Worm (Caenorhabditis elegans) whole organism, L1 larva: Measurements from ENCODE around the gene srt-30.

ENCODE experiments used
- C16A3.4 ChIP-seq: fragments of 150-350 bp; optimal IDR thresholded peaks from 2 replicates; lab custom pipeline; 2014; ENCODE audit warnings: missing biosample characterization, missing genetic modification characterization
- C34B4.2 ChIP-seq: sonication (generic microtip); optimal IDR thresholded peaks from 2 replicates; lab custom pipeline; 2017; ENCODE audit warnings: mild to moderate bottlenecking, missing genetic modification characterization, missing compliant biosample characterization
- aly-2 ChIP-seq: fragments of 150-350 bp; optimal IDR thresholded peaks from 2 replicates; lab custom pipeline; 2014; ENCODE audit warnings: missing biosample characterization, missing genetic modification characterization
- ama-1 ChIP-seq: fragments of 150-350 bp; optimal IDR thresholded peaks from 2 replicates; lab custom pipeline; 2014
- blmp-1 ChIP-seq: fragments of 150-350 bp; optimal IDR thresholded peaks from 2 replicates; lab custom pipeline; 2014; ENCODE audit warnings: missing biosample characterization, missing genetic modification characterization
- ceh-90 ChIP-seq: sonication (generic microtip); optimal IDR thresholded peaks from 2 replicates; lab custom pipeline; 2016; ENCODE audit warnings: missing genetic modification characterization, missing compliant biosample characterization
- efl-1 ChIP-seq, 4 experiments: fragments of 150-350 bp; optimal IDR thresholded peaks in 3 of 4; peaks in 1 of 4; 1 replicate in 1 of 4; 2 replicates in 3 of 4; lab custom pipeline; 2014; ENCODE audit warnings: missing biosample characterization in 2 of 4, missing genetic modification characterization in 2 of 4, missing genetic modification reagents in 2 of 4
- efl-3 ChIP-seq: fragments of 200-800 bp; sonication (Bioruptor generic); optimal IDR thresholded peaks from 2 replicates; lab custom pipeline; 2018; ENCODE audit warnings: mild to moderate bottlenecking, missing genetic modification characterization, missing compliant biosample characterization
- elt-2 ChIP-seq: sonication (generic microtip); optimal IDR thresholded peaks from 2 replicates; lab custom pipeline; 2016; ENCODE audit warnings: missing genetic modification characterization, mild to moderate bottlenecking, inconsistent platforms, missing compliant biosample characterization, missing genetic modification reagents
- elt-3 ChIP-seq, 6 experiments: fragments of 150-350 bp in 1 of 6; sonication (generic microtip); optimal IDR thresholded peaks; 2 replicates each; lab custom pipeline; 2017 to 2018; ENCODE audit warnings: missing biosample characterization in 6 of 6, missing genetic modification characterization in 6 of 6, inconsistent platforms in 1 of 6
- fkh-10 ChIP-seq: sonication (generic microtip); optimal IDR thresholded peaks from 2 replicates; lab custom pipeline; 2017; ENCODE audit warnings: missing biosample characterization, missing genetic modification reagents, missing genetic modification characterization
- hpl-2 ChIP-seq: fragments of 150-350 bp; optimal IDR thresholded peaks from 2 replicates; lab custom pipeline; 2014; ENCODE audit warnings: missing biosample characterization, missing genetic modification reagents, missing genetic modification characterization
- isw-1 ChIP-seq: fragments of 200-800 bp; sonication (Bioruptor generic); IDR thresholded peaks from 2 replicates; pipeline ENCODE4 v1.3.6; 2022; ENCODE audit warnings: missing genetic modification characterization, missing compliant biosample characterization
- lin-13 ChIP-seq: fragments of 150-350 bp; optimal IDR thresholded peaks from 2 replicates; lab custom pipeline; 2014; ENCODE audit warnings: missing biosample characterization, missing genetic modification reagents, missing genetic modification characterization
- lin-14 ChIP-seq: fragments of 200-800 bp; sonication (Bioruptor generic); optimal IDR thresholded peaks from 2 replicates; lab custom pipeline; 2018; ENCODE audit warnings: mild to moderate bottlenecking, missing genetic modification characterization, moderate library complexity, missing compliant biosample characterization
- lin-15B ChIP-seq: fragments of 150-350 bp; sonication (generic microtip); optimal IDR thresholded peaks from 3 replicates; lab custom pipeline; 2014; ENCODE audit warnings: missing biosample characterization, missing genetic modification characterization
- lin-35 ChIP-seq, 2 experiments: fragments of 150-350 bp; optimal IDR thresholded peaks; 2 replicates each; lab custom pipeline; 2014; ENCODE audit warnings: missing biosample characterization in 2 of 2, missing genetic modification characterization in 2 of 2, missing genetic modification reagents in 2 of 2
- lin-39 ChIP-seq: fragments of 150-350 bp; optimal IDR thresholded peaks from 2 replicates; lab custom pipeline; 2014; ENCODE audit warnings: missing biosample characterization, missing genetic modification reagents, missing genetic modification characterization
- mef-2 ChIP-seq: fragments of 150-350 bp; optimal IDR thresholded peaks from 2 replicates; lab custom pipeline; 2014; ENCODE audit warnings: missing biosample characterization, missing genetic modification characterization
- mep-1 ChIP-seq: fragments of 150-350 bp; optimal IDR thresholded peaks from 2 replicates; lab custom pipeline; 2014; ENCODE audit warnings: missing biosample characterization, missing genetic modification characterization
- nhr-19 ChIP-seq: fragments of 200-800 bp; sonication (Bioruptor generic); conservative IDR thresholded peaks from 2 replicates; pipeline ENCODE4 v1.3.6; 2022; ENCODE audit warnings: missing genetic modification characterization, missing compliant biosample characterization
- nhr-20 ChIP-seq: sonication (generic microtip); optimal IDR thresholded peaks from 2 replicates; lab custom pipeline; 2016; ENCODE audit warnings: mild to moderate bottlenecking, missing genetic modification characterization, missing compliant biosample characterization
- nhr-77 ChIP-seq: fragments of 150-350 bp; optimal IDR thresholded peaks from 2 replicates; lab custom pipeline; 2014; ENCODE audit warnings: missing biosample characterization, missing genetic modification characterization
- nhr-85 ChIP-seq: sonication (generic microtip); peaks from one replicate; lab custom pipeline; 2016; ENCODE audit warnings: missing genetic modification characterization, inconsistent platforms, missing compliant biosample characterization
- nhr-90 ChIP-seq: sonication (generic microtip); optimal IDR thresholded peaks from 2 replicates; lab custom pipeline; 2016; ENCODE audit warnings: mild to moderate bottlenecking, missing genetic modification characterization, missing compliant biosample characterization; ENCODE audit not compliant: poor library complexity
- rnt-1 ChIP-seq: sonication (generic microtip); optimal IDR thresholded peaks from 2 replicates; lab custom pipeline; 2016; ENCODE audit warnings: mild to moderate bottlenecking, missing genetic modification characterization, moderate library complexity, missing compliant biosample characterization
- skn-1 ChIP-seq: fragments of 150-350 bp; optimal IDR thresholded peaks from 2 replicates; lab custom pipeline; 2014; ENCODE audit warnings: missing biosample characterization, missing genetic modification characterization
- snpc-4 ChIP-seq: fragments of 150-350 bp; optimal IDR thresholded peaks from 2 replicates; lab custom pipeline; 2014; ENCODE audit warnings: missing biosample characterization, missing genetic modification characterization
- snu-23 ChIP-seq: sonication (generic microtip); optimal IDR thresholded peaks from 2 replicates; lab custom pipeline; 2016; ENCODE audit warnings: missing genetic modification characterization, missing compliant biosample characterization
- sox-4 ChIP-seq: sonication (generic microtip); optimal IDR thresholded peaks from 2 replicates; lab custom pipeline; 2016; ENCODE audit warnings: missing genetic modification characterization, missing compliant biosample characterization
- swsn-7 ChIP-seq: sonication (generic microtip); optimal IDR thresholded peaks from 2 replicates; lab custom pipeline; 2016; ENCODE audit warnings: missing genetic modification characterization, missing compliant biosample characterization
- tbx-2 ChIP-seq: sonication (generic microtip); optimal IDR thresholded peaks from 2 replicates; lab custom pipeline; 2016; ENCODE audit warnings: missing genetic modification characterization, missing compliant biosample characterization
- unc-130 ChIP-seq: fragments of 150-350 bp; optimal IDR thresholded peaks from 2 replicates; lab custom pipeline; 2017; ENCODE audit warnings: missing biosample characterization, missing genetic modification characterization, inconsistent platforms
- unc-86 ChIP-seq: sonication (generic microtip); optimal IDR thresholded peaks from 2 replicates; lab custom pipeline; 2016; ENCODE audit warnings: missing genetic modification characterization, missing compliant biosample characterization
- ztf-11 ChIP-seq, 2 experiments: sonication (generic microtip); optimal IDR thresholded peaks; 2 replicates each; lab custom pipeline; 2016 to 2017; ENCODE audit warnings: missing genetic modification characterization in 2 of 2, missing biosample characterization in 1 of 2, missing compliant biosample characterization in 1 of 2

Gene srt-30

DNA sequence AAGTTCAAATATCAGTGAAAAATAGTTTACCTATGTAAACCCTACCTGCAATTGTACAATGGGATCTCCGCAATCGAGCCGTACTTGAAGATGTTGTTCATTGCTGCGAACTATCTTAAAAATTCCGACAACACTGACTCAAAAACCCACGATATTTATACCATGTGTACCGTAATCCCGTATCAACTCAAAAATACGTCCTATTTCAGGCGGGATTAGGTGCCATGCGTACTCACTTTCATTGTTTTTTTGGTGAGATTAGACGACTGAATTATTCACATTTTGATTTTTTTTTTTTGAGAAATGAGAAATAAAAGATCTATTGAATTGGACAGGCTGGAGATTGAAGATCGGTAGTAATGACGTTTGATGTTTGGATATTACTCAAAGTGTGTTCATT is at the start of gene srt-30:
Gene srt-30, minus strand, starts transcription at position 101 of the 400 bp plus-strand sequence.
- TF ChIP-seq nhr-77 (no peak), lin-14 (no peak), nhr-20 (tag; lab: Kevin White, UChicago) (no peak), sox-4 (tag; lab: Kevin White, UChicago) (no peak), ceh-90 (tag; lab: Kevin White, UChicago) (no peak), nhr-85 (no peak), ama-1 (lab: Kevin White, UChicago) (no peak), skn-1 (tag; lab: Kevin White, UChicago) (no peak), lin-39 (no peak), unc-86 (tag; lab: Kevin White, UChicago) (no peak), isw-1 (no peak), C16A3.4 (tag; lab: Kevin White, UChicago) (no peak), snpc-4 (tag; lab: Kevin White, UChicago) (no peak), nhr-90 (no peak), rnt-1 (tag; lab: Kevin White, UChicago) (no peak), lin-13 (GFP tag; lab: Kevin White, UChicago) (no peak), mef-2 (tag; lab: Kevin White, UChicago) (no peak)

DNA sequence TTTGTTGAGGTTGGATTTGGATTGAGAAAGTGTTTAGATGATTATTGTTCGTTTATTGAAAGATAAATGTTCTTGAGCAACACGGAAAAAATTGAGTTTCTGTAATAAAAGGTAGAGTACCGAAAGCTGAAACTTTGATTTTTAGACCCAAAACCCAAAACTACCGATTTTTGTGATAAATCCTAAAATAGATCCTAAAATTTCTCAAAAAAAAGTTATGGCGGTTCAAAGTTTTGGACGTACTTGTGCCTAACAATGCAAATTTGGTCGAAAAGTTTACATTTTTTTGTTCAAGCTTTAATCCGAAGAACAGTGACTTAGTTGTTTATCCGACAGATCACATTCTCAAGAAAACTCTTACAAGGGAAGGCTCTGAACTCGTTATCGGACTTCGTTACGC is 47.0 kb upstream of the srt-30 start, which contains the start of gene nhr-185:
Gene nhr-185, minus strand, starts transcription at position 101 of the 400 bp plus-strand sequence.
- TF ChIP-seq blmp-1 (tag; lab: Kevin White, UChicago): no peak
- TF ChIP-seq hpl-2 (GFP tag; lab: Kevin White, UChicago): no peak
- no peak for TF ChIP-seq lin-13 (GFP tag; lab: Kevin White, UChicago)
- no peak for TF ChIP-seq isw-1
- no peak for TF ChIP-seq snu-23

DNA sequence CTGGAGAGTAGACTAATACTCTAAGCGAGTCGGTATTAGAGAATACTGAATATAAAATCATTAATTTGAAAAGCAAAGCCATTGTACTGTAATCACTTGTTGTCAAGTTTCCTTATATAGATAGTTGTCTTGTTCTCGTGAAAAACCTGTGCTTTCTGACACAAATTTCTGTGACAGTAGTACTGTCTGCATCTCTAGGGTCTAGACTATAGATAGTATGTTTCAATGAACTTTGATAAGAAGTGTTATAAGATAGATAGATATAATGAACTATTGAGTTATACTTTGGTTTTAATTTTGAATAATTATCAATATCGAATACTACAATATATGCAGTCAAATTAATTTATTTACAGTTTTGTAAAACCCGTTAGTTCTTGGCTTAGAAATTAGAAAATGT is 43.6 kb upstream of the srt-30 start, which contains the start of gene ugt-32:
Gene ugt-32, minus strand, starts transcription at position 82 of the 400 bp plus-strand sequence.
- TF ChIP-seq aly-2 (tag; lab: Kevin White, UChicago): no peak
- no peak for TF ChIP-seq efl-1 (optimal IDR thresholded peaks at IDR 0.05; lab: Kevin White, UChicago)
- TF ChIP-seq efl-1 (GFP tag; optimal IDR thresholded peaks at IDR 0.05 in 1 of 2; lab: Kevin White, UChicago): peak in 1 of 2 experiments; percentile 37
- no peak for TF ChIP-seq mef-2 (tag; lab: Kevin White, UChicago)
- peak in 1 of 6 experiments; percentile 0 for TF ChIP-seq elt-3 (tag; optimal IDR thresholded peaks at IDR 0.05; lab: Kevin White, UChicago)
- TF ChIP-seq elt-2: peak; percentile 10
- TF ChIP-seq nhr-20 (tag; lab: Kevin White, UChicago): no peak
- TF ChIP-seq lin-14: no peak
- no peak for TF ChIP-seq lin-15B (tag; lab: Kevin White, UChicago)

DNA sequence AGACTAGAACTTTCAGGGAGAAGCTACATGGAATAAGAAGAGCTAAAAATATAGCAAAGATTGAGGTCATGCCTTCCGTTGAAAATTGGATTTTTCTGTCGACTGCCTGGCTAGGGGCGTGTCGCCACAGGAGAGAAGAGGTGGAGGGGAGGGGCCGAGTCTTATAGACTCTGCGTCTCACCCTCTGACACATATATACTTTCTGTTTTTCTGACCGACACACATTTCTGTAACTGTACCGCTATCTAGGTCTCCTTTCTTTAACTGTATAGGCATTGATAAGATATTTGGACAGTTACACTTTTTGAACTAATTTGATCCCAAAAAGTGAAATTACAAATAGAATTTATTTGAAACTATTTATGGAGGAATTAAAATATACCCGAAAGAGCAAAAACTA is 41.2 kb upstream of the srt-30 start:
- TF ChIP-seq elt-3 (tag; optimal IDR thresholded peaks at IDR 0.05; lab: Kevin White, UChicago): peak in 1 of 6 experiments; percentile 0
- peak; percentile 47 for TF ChIP-seq nhr-85
- TF ChIP-seq sox-4 (tag; lab: Kevin White, UChicago): no peak
- no peak for TF ChIP-seq C16A3.4 (tag; lab: Kevin White, UChicago)
- no peak for TF ChIP-seq lin-14
- TF ChIP-seq, all 84 proteins: peak for 2

DNA sequence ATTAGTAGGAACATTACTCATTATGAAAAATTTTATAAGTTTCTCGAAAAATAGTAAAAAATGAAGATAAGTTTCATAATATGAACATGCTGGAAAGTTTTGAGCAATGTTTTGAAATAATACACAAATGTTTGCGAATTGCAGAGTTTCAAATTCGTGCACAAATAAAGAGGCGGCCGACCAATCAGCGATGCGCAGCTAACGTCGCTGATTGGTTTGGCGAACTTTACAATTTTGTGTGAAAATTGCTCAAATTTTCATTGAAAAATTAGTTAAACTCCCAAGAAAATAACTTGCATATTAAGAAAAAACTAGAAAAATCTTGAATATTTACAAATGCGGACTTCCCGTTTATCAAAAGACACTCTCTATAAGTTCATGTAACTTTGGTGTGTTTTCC is 32.4 kb upstream of the srt-30 start:
- TF ChIP-seq lin-35 (GFP tag; optimal IDR thresholded peaks at IDR 0.05; lab: Kevin White, UChicago) (no peak), C34B4.2 (tag; lab: Kevin White, UChicago) (no peak), swsn-7 (tag; lab: Kevin White, UChicago) (no peak), blmp-1 (tag; lab: Kevin White, UChicago) (no peak), ztf-11 (tag; optimal IDR thresholded peaks at IDR 0.05; lab: Kevin White, UChicago) (no peak), skn-1 (tag; lab: Kevin White, UChicago) (no peak), mef-2 (tag; lab: Kevin White, UChicago) (no peak), efl-3 (GFP tag; lab: Kevin White, UChicago) (no peak), lin-39 (no peak), lin-13 (GFP tag; lab: Kevin White, UChicago) (no peak), tbx-2 (tag; lab: Kevin White, UChicago) (no peak), unc-130 (tag; lab: Kevin White, UChicago) (no peak), nhr-85 (no peak), mep-1 (tag; lab: Kevin White, UChicago) (no peak), nhr-19 (no peak), sox-4 (tag; lab: Kevin White, UChicago) (no peak), hpl-2 (GFP tag; lab: Kevin White, UChicago) (no peak), fkh-10 (GFP tag; lab: Kevin White, UChicago) (no peak)
